Worm (Caenorhabditis elegans): Measurements from ENCODE around the gene jkk-1.

DNA sequence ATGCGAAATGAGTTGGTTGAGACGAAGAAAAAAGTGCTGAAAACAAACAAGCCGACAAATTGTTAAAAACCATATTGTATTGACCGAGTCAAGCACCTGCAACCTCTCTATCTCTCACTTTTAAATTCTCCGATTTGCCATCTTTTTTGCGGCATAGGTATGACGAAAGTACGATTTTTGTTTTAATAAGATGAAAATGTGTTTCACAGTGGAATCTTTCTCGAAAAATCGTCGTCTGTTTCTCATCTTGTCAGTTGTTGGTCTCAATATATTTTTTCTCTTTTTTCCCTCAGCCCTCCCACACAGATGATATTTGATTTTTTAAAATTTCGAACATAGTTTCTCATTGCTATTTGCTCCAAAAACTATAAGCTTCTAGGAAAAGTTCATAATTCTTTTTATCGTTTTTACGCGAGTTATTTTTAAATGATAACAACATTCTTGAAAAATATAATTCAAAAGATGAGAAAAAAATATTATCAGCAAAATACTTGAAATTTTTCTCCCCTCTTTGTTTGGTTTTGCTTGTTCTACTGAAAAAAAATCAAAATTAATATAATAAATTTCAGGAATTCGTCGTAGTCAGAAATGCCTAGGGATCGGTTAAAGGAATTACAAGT is 19.6 kb upstream of the jkk-1 start, which contains the start of gene syx-3:
- TF ChIP-seq pqm-1 (tag; optimal IDR thresholded peaks at IDR 0.05) (no peak), ref-2 (tag; optimal IDR thresholded peaks at IDR 0.05) (no peak), rnt-1 (tag; optimal IDR thresholded peaks at IDR 0.05) (no peak), ceh-48 (tag; optimal IDR thresholded peaks at IDR 0.05) (no peak), K02D7.2 (tag; optimal IDR thresholded peaks at IDR 0.05) (no peak)
